Fruit fly (Drosophila melanogaster) whole organism, embryonic: ENCODE data around the gene wam.

Experiments used
- ATbp ChIP-seq: fragments of 200-800 bp; sonication (Bioruptor generic); optimal IDR thresholded peaks from 2 replicates; lab custom pipeline; 2017; ENCODE audit warnings: missing biosample characterization, mild to moderate bottlenecking, missing genetic modification characterization, missing genetic modification reagents
- CG10147 ChIP-seq: fragments of 200-800 bp; sonication (Bioruptor generic); optimal IDR thresholded peaks from 2 replicates; lab custom pipeline; 2019; ENCODE audit warnings: missing biosample characterization, mild to moderate bottlenecking, missing genetic modification characterization, moderate library complexity
- CG10267 ChIP-seq: fragments of 200-800 bp; sonication (Bioruptor generic); optimal IDR thresholded peaks from 2 replicates; lab custom pipeline; 2018; ENCODE audit warnings: missing biosample characterization, mild to moderate bottlenecking, missing genetic modification characterization, moderate library complexity
- CG10274 ChIP-seq: fragments of 200-800 bp; sonication (Bioruptor generic); optimal IDR thresholded peaks from 3 replicates; lab custom pipeline; 2017; ENCODE audit warnings: missing biosample characterization, mild to moderate bottlenecking, missing genetic modification characterization
- CG10431 ChIP-seq: fragments of 200-800 bp; sonication (Bioruptor generic); optimal IDR thresholded peaks from 3 replicates; lab custom pipeline; 2018; ENCODE audit warnings: missing biosample characterization, mild to moderate bottlenecking, missing genetic modification characterization
- CG10565 ChIP-seq: fragments of 200-800 bp; sonication (Bioruptor generic); optimal IDR thresholded peaks from 3 replicates; lab custom pipeline; 2016; ENCODE audit warnings: missing biosample characterization, mild to moderate bottlenecking, missing genetic modification characterization
- CG11085 ChIP-seq: fragments of 200-800 bp; sonication (Bioruptor generic); IDR thresholded peaks from 2 replicates; pipeline ENCODE4 v1.3.6; 2022; ENCODE audit warnings: missing biosample characterization, missing genetic modification characterization
- CG15011 ChIP-seq: fragments of 200-800 bp; sonication (Bioruptor generic); optimal IDR thresholded peaks from 3 replicates; lab custom pipeline; 2018; ENCODE audit warnings: missing biosample characterization, mild to moderate bottlenecking, missing genetic modification characterization
- CG1529 ChIP-seq: fragments of 200-800 bp; sonication (Bioruptor generic); optimal IDR thresholded peaks from 3 replicates; lab custom pipeline; 2018; ENCODE audit warnings: missing biosample characterization, missing genetic modification characterization
- CG15601 ChIP-seq: fragments of 200-800 bp; sonication (Bioruptor generic); optimal IDR thresholded peaks from 3 replicates; lab custom pipeline; 2019; ENCODE audit warnings: missing biosample characterization, mild to moderate bottlenecking, missing genetic modification characterization, moderate library complexity
- CG1602 ChIP-seq: fragments of 200-800 bp; sonication (Bioruptor generic); optimal IDR thresholded peaks from 3 replicates; lab custom pipeline; 2016; ENCODE audit warnings: missing biosample characterization, missing genetic modification characterization
- CG1603 ChIP-seq: fragments of 200-800 bp; sonication (Bioruptor generic); optimal IDR thresholded peaks from 2 replicates; lab custom pipeline; 2019; ENCODE audit warnings: missing biosample characterization, mild to moderate bottlenecking, missing genetic modification characterization, moderate library complexity
- CG17829 ChIP-seq: fragments of 200-800 bp; optimal IDR thresholded peaks from 2 replicates; lab custom pipeline; 2019; ENCODE audit warnings: missing biosample characterization, mild to moderate bottlenecking, missing genetic modification characterization, moderate library complexity
- CG18011 ChIP-seq: fragments of 200-800 bp; sonication (Bioruptor generic); optimal IDR thresholded peaks from 2 replicates; lab custom pipeline; 2017; ENCODE audit warnings: missing biosample characterization, missing genetic modification characterization, mild to moderate bottlenecking, moderate library complexity, missing genotype
- CG34376 ChIP-seq: fragments of 200-800 bp; sonication (Bioruptor generic); optimal IDR thresholded peaks from 2 replicates; lab custom pipeline; 2018; ENCODE audit warnings: missing biosample characterization, mild to moderate bottlenecking, missing genetic modification characterization
- CG3726 ChIP-seq: fragments of 200-800 bp; sonication (Bioruptor generic); IDR thresholded peaks from 3 replicates; pipeline ENCODE4, ENCODE4 v1.3.6; 2022; ENCODE audit warnings: missing biosample characterization, missing genetic modification characterization
- CG4360 ChIP-seq: fragments of 200-800 bp; sonication (Bioruptor generic); IDR thresholded peaks from 2 replicates; pipeline ENCODE4 v1.3.6; 2022; ENCODE audit warnings: missing biosample characterization, missing genetic modification characterization
- CG6254 ChIP-seq: fragments of 200-800 bp; sonication (Bioruptor generic); optimal IDR thresholded peaks from 3 replicates; lab custom pipeline; 2017; ENCODE audit warnings: mild to moderate bottlenecking, missing biosample characterization, missing genetic modification reagents, missing genetic modification characterization
- CG6765 ChIP-seq: fragments of 200-800 bp; sonication (Bioruptor generic); optimal IDR thresholded peaks from 3 replicates; lab custom pipeline; 2017; ENCODE audit warnings: missing biosample characterization, mild to moderate bottlenecking, missing genetic modification characterization
- CG7357 ChIP-seq: fragments of 200-800 bp; sonication (Bioruptor generic); IDR thresholded peaks from 3 replicates; pipeline ENCODE4 v1.3.6; 2022; ENCODE audit warnings: missing biosample characterization, missing genetic modification characterization
- CG7745 ChIP-seq: fragments of 200-800 bp; sonication (Bioruptor generic); optimal IDR thresholded peaks from 2 replicates; lab custom pipeline; 2018; ENCODE audit warnings: missing biosample characterization, mild to moderate bottlenecking, missing genetic modification characterization, moderate library complexity
- CG7928 ChIP-seq: fragments of 200-800 bp; sonication (Bioruptor generic); optimal IDR thresholded peaks from 2 replicates; lab custom pipeline; 2017; ENCODE audit warnings: missing biosample characterization, mild to moderate bottlenecking, missing genetic modification characterization
- CG9876 ChIP-seq: fragments of 200-800 bp; sonication (Bioruptor generic); optimal IDR thresholded peaks from 2 replicates; lab custom pipeline; 2016; ENCODE audit warnings: missing biosample characterization, missing genetic modification characterization
- CG9932 ChIP-seq: fragments of 200-800 bp; sonication (Bioruptor generic); IDR thresholded peaks from 2 replicates; pipeline ENCODE4 v1.3.6; 2022; ENCODE audit warnings: missing biosample characterization, missing genetic modification characterization
- Chrac-16 ChIP-seq: fragments of 200-800 bp; sonication (Bioruptor generic); optimal IDR thresholded peaks from 3 replicates; lab custom pipeline; 2016; ENCODE audit warnings: missing biosample characterization, missing genetic modification characterization
- CoRest ChIP-seq: fragments of 200-800 bp; sonication (Bioruptor generic); optimal IDR thresholded peaks from 3 replicates; lab custom pipeline; 2018; ENCODE audit warnings: missing biosample characterization, mild to moderate bottlenecking, missing genetic modification characterization, moderate library complexity
- D ChIP-seq, 2 experiments: fragments of 200-800 bp in 1 of 2; fragments of >200 bp in 1 of 2; sonication (Bioruptor generic) in 1 of 2; optimal IDR thresholded peaks; 2 replicates in 1 of 2; 3 replicates in 1 of 2; lab custom pipeline; 2017; ENCODE audit warnings: mild to moderate bottlenecking in 1 of 2, missing biosample characterization in 1 of 2, missing genetic modification characterization in 1 of 2, missing genetic modification reagents in 1 of 2
- Elba2 ChIP-seq: fragments of 200-800 bp; sonication (Bioruptor generic); optimal IDR thresholded peaks from 3 replicates; lab custom pipeline; 2016; ENCODE audit warnings: missing biosample characterization, missing genetic modification characterization
- HmgD ChIP-seq: fragments of 200-800 bp; sonication (Bioruptor generic); optimal IDR thresholded peaks from 3 replicates; lab custom pipeline; 2016; ENCODE audit warnings: missing biosample characterization, missing genetic modification characterization
- Med ChIP-seq: fragments of 200-800 bp; sonication (Bioruptor generic); peaks from one replicate; lab custom pipeline; 2016; ENCODE audit warnings: missing biosample characterization, missing genetic modification characterization, mild to moderate bottlenecking, inconsistent platforms, moderate library complexity
- Meics ChIP-seq: fragments of 200-800 bp; sonication (Bioruptor generic); optimal IDR thresholded peaks from 2 replicates; lab custom pipeline; 2017; ENCODE audit warnings: missing biosample characterization, mild to moderate bottlenecking, missing genetic modification characterization
- NFAT ChIP-seq: fragments of 200-800 bp; sonication (Bioruptor generic); IDR thresholded peaks from 2 replicates; pipeline ENCODE4 v1.3.6; 2022; ENCODE audit warnings: missing biosample characterization, missing genetic modification characterization
- Optix ChIP-seq: fragments of 200-800 bp; sonication (Bioruptor generic); IDR thresholded peaks from 3 replicates; pipeline ENCODE4 v1.3.6; 2022; ENCODE audit warnings: missing biosample characterization, missing genetic modification characterization
- Poxn ChIP-seq: fragments of 200-800 bp; sonication (Bioruptor generic); IDR thresholded peaks from 2 replicates; pipeline ENCODE4 v1.3.6; 2022; ENCODE audit warnings: missing biosample characterization, missing genetic modification characterization
- YL-1 ChIP-seq: fragments of 200-800 bp; sonication (Bioruptor generic); optimal IDR thresholded peaks from 3 replicates; lab custom pipeline; 2017; ENCODE audit warnings: missing biosample characterization, mild to moderate bottlenecking, missing genetic modification characterization
- ac ChIP-seq: fragments of 200-800 bp; sonication (Bioruptor generic); optimal IDR thresholded peaks from 3 replicates; lab custom pipeline; 2017; ENCODE audit warnings: missing biosample characterization, mild to moderate bottlenecking, missing genetic modification characterization
- bowl ChIP-seq: fragments of 200-800 bp; sonication (Bioruptor generic); IDR thresholded peaks from 2 replicates; pipeline ENCODE4 v1.3.6; 2022; ENCODE audit warnings: missing biosample characterization, missing genetic modification characterization
- ci ChIP-seq: fragments of 200-800 bp; sonication (Bioruptor generic); IDR thresholded peaks from 3 replicates; pipeline ENCODE4 v1.3.6; 2022; ENCODE audit warnings: missing biosample characterization, missing genetic modification characterization
- dan ChIP-seq: fragments of 200-800 bp; sonication (Bioruptor generic); IDR thresholded peaks from 2 replicates; pipeline ENCODE4 v1.3.6; 2022; ENCODE audit warnings: missing biosample characterization, missing genetic modification characterization
- disco-r ChIP-seq: fragments of 200-800 bp; sonication (Bioruptor generic); optimal IDR thresholded peaks from 2 replicates; lab custom pipeline; 2016; ENCODE audit warnings: missing biosample characterization, missing genetic modification characterization
- dysf ChIP-seq: fragments of 200-800 bp; sonication (Bioruptor generic); IDR thresholded peaks from 3 replicates; pipeline ENCODE4 v1.3.6; 2022; ENCODE audit warnings: missing biosample characterization, missing genetic modification characterization
- eyg ChIP-seq: fragments of 200-800 bp; sonication (Bioruptor generic); optimal IDR thresholded peaks from 3 replicates; lab custom pipeline; 2016; ENCODE audit warnings: missing biosample characterization, missing genetic modification characterization
- fd3F ChIP-seq: fragments of 200-800 bp; sonication (Bioruptor generic); optimal IDR thresholded peaks from 2 replicates; lab custom pipeline; 2018; ENCODE audit warnings: missing biosample characterization, mild to moderate bottlenecking, missing genetic modification characterization, moderate library complexity
- jing ChIP-seq: fragments of 200-800 bp; sonication (Bioruptor generic); optimal IDR thresholded peaks from 2 replicates; lab custom pipeline; 2018; ENCODE audit warnings: missing biosample characterization, mild to moderate bottlenecking, missing genetic modification characterization
- maf-S ChIP-seq: fragments of 200-800 bp; sonication (Bioruptor generic); optimal IDR thresholded peaks from 2 replicates; lab custom pipeline; 2016; ENCODE audit warnings: missing biosample characterization, missing genetic modification characterization
- pnt ChIP-seq: fragments of 200-800 bp; sonication (Bioruptor generic); optimal IDR thresholded peaks from 3 replicates; lab custom pipeline; 2016; ENCODE audit warnings: missing biosample characterization, missing genetic modification characterization
- sens ChIP-seq: fragments of 200-800 bp; sonication (Bioruptor generic); peaks from one replicate; lab custom pipeline; 2016; ENCODE audit warnings: missing biosample characterization, missing genetic modification characterization
- sens-2 ChIP-seq: fragments of 200-800 bp; sonication (Bioruptor generic); IDR thresholded peaks from 2 replicates; pipeline ENCODE4 v1.3.6; 2022; ENCODE audit warnings: missing biosample characterization, missing genetic modification characterization
- twi ChIP-seq: fragments of 200-800 bp; optimal IDR thresholded peaks from 2 replicates; lab custom pipeline; 2019; ENCODE audit warnings: missing biosample characterization, mild to moderate bottlenecking, missing genetic modification characterization, moderate library complexity
- vfl ChIP-seq: fragments of 200-800 bp; sonication (Bioruptor generic); optimal IDR thresholded peaks from 2 replicates; lab custom pipeline; 2016; ENCODE audit warnings: missing biosample characterization, missing genetic modification characterization
- wdn ChIP-seq: fragments of 200-800 bp; sonication (Bioruptor generic); IDR thresholded peaks from 2 replicates; pipeline ENCODE4 v1.3.6; 2022; ENCODE audit warnings: missing biosample characterization, missing genetic modification characterization

wam gene

dm6 chr3R:23326292-23326691 lies 38.4 kb upstream of the wam start (continued):
- TF ChIP-seq dan (GFP tag; lab: Robert Waterston, UW) (peak; percentile 65), CG7357 (GFP tag; lab: Robert Waterston, UW) (peak; percentile 73; the same call in 2 of the 3 replicates), pnt (GFP tag; lab: Kevin White, UChicago) (peak; percentile 90), CG10565 (GFP tag; lab: Kevin White, UChicago) (peak; percentile 35), CG10274 (GFP tag; lab: Kevin White, UChicago) (peak; percentile 62), CG4360 (GFP tag; lab: Robert Waterston, UW) (no peak), CG9932 (GFP tag; lab: Robert Waterston, UW) (peak; percentile 60), CG6254 (GFP tag; lab: Kevin White, UChicago) (peak; percentile 84), CG3726 (GFP tag; lab: Robert Waterston, UW) (peak; percentile 60; the same call in 1 of the 3 replicates), CG1602 (GFP tag; lab: Kevin White, UChicago) (peak; percentile 78), bowl (no peak), sens (peak; percentile 98), YL-1 (GFP tag; lab: Kevin White, UChicago) (peak; percentile 38), ac (peak; percentile 67), wdn (GFP tag; lab: Robert Waterston, UW) (peak; percentile 67), dysf (GFP tag; lab: Robert Waterston, UW) (peak; percentile 89), CG9876 (peak; percentile 77), CG11085 (0 out of 2 replicates have a peak, but pooled peaks have one; percentile 36), jing (peak; percentile 84), Poxn (GFP tag; lab: Robert Waterston, UW) (0 out of 2 replicates have a peak, but pooled peaks have one; percentile 25), ci (GFP tag; lab: Robert Waterston, UW) (peak; percentile 93), ATbp (GFP tag; lab: Kevin White, UChicago) (peak; percentile 75), CG34376 (GFP tag; lab: Kevin White, UChicago) (no peak), CG15011 (peak; percentile 69), sens-2 (GFP tag; lab: Robert Waterston, UW) (peak; percentile 66), Meics (peak; percentile 80), CG1603 (tag; lab: Kevin White, UChicago) (peak; percentile 96), twi (tag; lab: Kevin White, UChicago) (peak; percentile 73), CoRest (tag; lab: Kevin White, UChicago) (peak; percentile 86), vfl (peak; percentile 73), CG10267 (tag; lab: Kevin White, UChicago) (peak; percentile 84), CG18011 (GFP tag; lab: Kevin White, UChicago) (peak; percentile 31), CG17829 (tag; lab: Kevin White, UChicago) (peak; percentile 91), Elba2 (GFP tag; lab: Kevin White, UChicago) (no peak), CG7928 (peak; percentile 25), eyg (GFP tag; lab: Kevin White, UChicago) (peak; percentile 71), CG1529 (peak; percentile 75), NFAT (GFP tag; lab: Robert Waterston, UW) (peak; percentile 50), CG15601 (tag; lab: Kevin White, UChicago) (peak; percentile 90), Med (GFP tag; lab: Kevin White, UChicago) (peak; percentile 97), disco-r (GFP tag; lab: Kevin White, UChicago) (peak; percentile 78), fd3F (GFP tag; lab: Kevin White, UChicago) (peak; percentile 58), HmgD (peak; percentile 37), CG6765 (GFP tag; lab: Kevin White, UChicago) (peak; percentile 41), CG10147 (GFP tag; lab: Kevin White, UChicago) (peak; percentile 71), Optix (GFP tag; lab: Robert Waterston, UW) (peak; percentile 86), CG10431 (peak; percentile 62), Chrac-16 (GFP tag; lab: Kevin White, UChicago) (peak; percentile 85), maf-S (GFP tag; lab: Kevin White, UChicago) (peak; percentile 78), CG7745 (peak; percentile 48), D (optimal IDR thresholded peaks at IDR 0.05; lab: Kevin White, UChicago) (no peak), D (GFP tag; optimal IDR thresholded peaks at IDR 0.05; lab: Kevin White, UChicago) (peak; percentile 83)
